Fruit fly (Drosophila melanogaster) whole organism, prepupa: ENCODE data around the gene Acp65Aa.

Source experiments
- Blimp-1 ChIP-seq: fragments of 200-800 bp; sonication (Bioruptor generic); optimal IDR thresholded peaks from 3 replicates; lab custom pipeline; 2017; ENCODE audit warnings: missing biosample characterization, missing genetic modification characterization, mild to moderate bottlenecking, moderate library complexity, missing genetic modification reagents
- CG10631 ChIP-seq: fragments of 200-800 bp; sonication (Bioruptor generic); optimal IDR thresholded peaks from 2 replicates; lab custom pipeline; 2016; ENCODE audit warnings: missing biosample characterization, missing genetic modification characterization
- CG11294 ChIP-seq: fragments of 200-800 bp; sonication (Bioruptor generic); IDR thresholded peaks from 2 replicates; pipeline ENCODE4 v1.3.6; 2022; ENCODE audit warnings: missing biosample characterization, missing genetic modification characterization
- CG11762 ChIP-seq: fragments of 200-800 bp; sonication (Bioruptor generic); optimal IDR thresholded peaks from 3 replicates; lab custom pipeline; 2016; ENCODE audit warnings: missing biosample characterization, missing genetic modification characterization; ENCODE audit not compliant: insufficient read depth
- CG16779 ChIP-seq: fragments of 200-800 bp; sonication (Bioruptor generic); optimal IDR thresholded peaks from 3 replicates; lab custom pipeline; 2017; ENCODE audit warnings: missing biosample characterization, mild to moderate bottlenecking, missing genetic modification characterization
- CG3032 ChIP-seq: fragments of 200-800 bp; optimal IDR thresholded peaks from 2 replicates; lab custom pipeline; 2019; ENCODE audit warnings: missing biosample characterization, mild to moderate bottlenecking, missing genetic modification characterization, moderate library complexity
- CG32006 ChIP-seq: fragments of 200-800 bp; sonication (Bioruptor generic); optimal IDR thresholded peaks from 3 replicates; lab custom pipeline; 2017; ENCODE audit warnings: missing biosample characterization, mild to moderate bottlenecking, missing genetic modification characterization
- CG34406 ChIP-seq: fragments of 200-800 bp; sonication (Bioruptor generic); optimal IDR thresholded peaks from 3 replicates; lab custom pipeline; 2016; ENCODE audit warnings: missing biosample characterization, missing genetic modification characterization
- CG6276 ChIP-seq: fragments of 200-800 bp; sonication (Bioruptor generic); optimal IDR thresholded peaks from 2 replicates; lab custom pipeline; 2017; ENCODE audit warnings: missing biosample characterization, mild to moderate bottlenecking, missing genetic modification characterization
- CG6808 ChIP-seq: fragments of 200-800 bp; sonication (Bioruptor generic); optimal IDR thresholded peaks from 3 replicates; lab custom pipeline; 2017; ENCODE audit warnings: missing biosample characterization, missing genetic modification characterization, mild to moderate bottlenecking, moderate library complexity, missing genetic modification reagents
- CG7368 ChIP-seq: fragments of 200-800 bp; sonication (Bioruptor generic); optimal IDR thresholded peaks from 3 replicates; lab custom pipeline; 2016; ENCODE audit warnings: missing biosample characterization, missing genetic modification characterization
- CG8119 ChIP-seq: fragments of 200-800 bp; sonication (Bioruptor generic); IDR thresholded peaks from 3 replicates; pipeline ENCODE4 v1.3.6; 2022; ENCODE audit warnings: missing biosample characterization, missing genetic modification characterization
- CG8319 ChIP-seq: fragments of 200-800 bp; sonication (Bioruptor generic); optimal IDR thresholded peaks from 3 replicates; lab custom pipeline; 2016; ENCODE audit warnings: missing biosample characterization, missing genetic modification characterization
- CG8632 ChIP-seq: fragments of 200-800 bp; sonication (Bioruptor generic); optimal IDR thresholded peaks from 3 replicates; lab custom pipeline; 2016; ENCODE audit warnings: missing biosample characterization, missing genetic modification characterization
- CG9139 ChIP-seq: fragments of 200-800 bp; sonication (Bioruptor generic); optimal IDR thresholded peaks from 3 replicates; lab custom pipeline; 2017; ENCODE audit warnings: missing biosample characterization, mild to moderate bottlenecking, missing genetic modification characterization
- Eip75B ChIP-seq: fragments of 200-800 bp; sonication (Bioruptor generic); optimal IDR thresholded peaks from 3 replicates; lab custom pipeline; 2016; ENCODE audit warnings: missing biosample characterization, missing genetic modification characterization
- Hr39 ChIP-seq: fragments of 200-800 bp; sonication (Bioruptor generic); optimal IDR thresholded peaks from 2 replicates; lab custom pipeline; 2016; ENCODE audit warnings: missing biosample characterization, missing genetic modification characterization
- Lpt ChIP-seq: fragments of 200-800 bp; sonication (Bioruptor generic); optimal IDR thresholded peaks from 3 replicates; lab custom pipeline; 2016; ENCODE audit warnings: missing biosample characterization, missing genetic modification characterization
- Met ChIP-seq: fragments of 200-800 bp; sonication (Bioruptor generic); optimal IDR thresholded peaks from 3 replicates; lab custom pipeline; 2016; ENCODE audit warnings: missing biosample characterization, missing genetic modification characterization
- OdsH ChIP-seq: fragments of 200-800 bp; sonication (Bioruptor generic); optimal IDR thresholded peaks from 3 replicates; lab custom pipeline; 2016; ENCODE audit warnings: missing biosample characterization, missing genetic modification characterization
- Smox ChIP-seq: fragments of 200-800 bp; sonication (Bioruptor generic); optimal IDR thresholded peaks from 3 replicates; lab custom pipeline; 2016; ENCODE audit warnings: missing biosample characterization, missing genetic modification characterization
- Sox14 ChIP-seq: fragments of 200-800 bp; sonication (Bioruptor generic); optimal IDR thresholded peaks from 3 replicates; lab custom pipeline; 2016; ENCODE audit warnings: missing biosample characterization, missing genetic modification characterization
- Sox15 ChIP-seq: fragments of 200-800 bp; sonication (Bioruptor generic); optimal IDR thresholded peaks from 3 replicates; lab custom pipeline; 2016; ENCODE audit warnings: missing biosample characterization, missing genetic modification characterization
- achi ChIP-seq: fragments of 200-800 bp; sonication (Bioruptor generic); optimal IDR thresholded peaks from 3 replicates; lab custom pipeline; 2016; ENCODE audit warnings: missing biosample characterization, missing genetic modification characterization
- acj6 ChIP-seq: fragments of 200-800 bp; sonication (Bioruptor generic); optimal IDR thresholded peaks from 3 replicates; lab custom pipeline; 2016; ENCODE audit warnings: missing biosample characterization, missing genetic modification characterization
- cyc ChIP-seq: fragments of 200-800 bp; sonication (Bioruptor generic); optimal IDR thresholded peaks from 3 replicates; lab custom pipeline; 2016; ENCODE audit warnings: missing biosample characterization, missing genetic modification characterization
- dsx ChIP-seq: fragments of 200-800 bp; optimal IDR thresholded peaks from 3 replicates; lab custom pipeline; 2019; ENCODE audit warnings: missing biosample characterization, mild to moderate bottlenecking, missing genetic modification characterization, moderate library complexity; ENCODE audit not compliant: poor library complexity, severe bottlenecking
- esn ChIP-seq: fragments of 200-800 bp; sonication (Bioruptor generic); optimal IDR thresholded peaks from 2 replicates; lab custom pipeline; 2016; ENCODE audit warnings: missing biosample characterization, mild to moderate bottlenecking, missing genetic modification characterization, moderate library complexity
- fd59A ChIP-seq: fragments of 200-800 bp; sonication (Bioruptor generic); optimal IDR thresholded peaks from 2 replicates; lab custom pipeline; 2017; ENCODE audit warnings: missing biosample characterization, mild to moderate bottlenecking, missing genetic modification characterization, missing genetic modification reagents
- fd85E ChIP-seq: fragments of 200-800 bp; sonication (Bioruptor generic); optimal IDR thresholded peaks from 3 replicates; lab custom pipeline; 2016; ENCODE audit warnings: missing biosample characterization, missing genetic modification characterization
- fkh ChIP-seq: fragments of 200-800 bp; sonication (Bioruptor generic); optimal IDR thresholded peaks from 3 replicates; lab custom pipeline; 2017; ENCODE audit warnings: missing biosample characterization, mild to moderate bottlenecking, missing genetic modification characterization, moderate library complexity
- lz ChIP-seq: fragments of 200-800 bp; sonication (Bioruptor generic); optimal IDR thresholded peaks from 3 replicates; lab custom pipeline; 2016; ENCODE audit warnings: missing biosample characterization, missing genetic modification characterization
- net ChIP-seq: fragments of 200-800 bp; sonication (Bioruptor generic); optimal IDR thresholded peaks from 3 replicates; lab custom pipeline; 2016; ENCODE audit warnings: missing biosample characterization, missing genetic modification characterization
- salr ChIP-seq, 2 experiments: fragments of 200-800 bp; sonication (Bioruptor generic); optimal IDR thresholded peaks; 3 replicates each; lab custom pipeline; 2016 to 2018; ENCODE audit warnings: missing biosample characterization in 2 of 2, missing genetic modification characterization in 2 of 2, mild to moderate bottlenecking in 1 of 2
- spab ChIP-seq: fragments of 200-800 bp; sonication (Bioruptor generic); optimal IDR thresholded peaks from 2 replicates; lab custom pipeline; 2017; ENCODE audit warnings: missing biosample characterization, mild to moderate bottlenecking, missing genetic modification characterization, missing genetic modification reagents
- svp ChIP-seq: fragments of 200-800 bp; sonication (Bioruptor generic); peaks from one replicate; lab custom pipeline; 2016; ENCODE audit warnings: missing biosample characterization, missing genetic modification characterization
- topi ChIP-seq: fragments of 200-800 bp; sonication (Bioruptor generic); optimal IDR thresholded peaks from 3 replicates; lab custom pipeline; 2016; ENCODE audit warnings: missing biosample characterization, missing genetic modification characterization
- vri ChIP-seq: fragments of 200-800 bp; sonication (Bioruptor generic); optimal IDR thresholded peaks from 3 replicates; lab custom pipeline; 2016; ENCODE audit warnings: missing biosample characterization, mild to moderate bottlenecking, missing genetic modification characterization

Gene Acp65Aa

dm6 chr3L:6124616-6125408 is 27.7 kb downstream of the Acp65Aa start (continued):
- TF ChIP-seq cyc (GFP tag; lab: Kevin White, UChicago) (peak; percentile 26), CG6276 (GFP tag; lab: Kevin White, UChicago) (no peak), CG9139 (GFP tag; lab: Kevin White, UChicago) (no peak), achi (GFP tag; lab: Kevin White, UChicago) (no peak), fkh (GFP tag; lab: Kevin White, UChicago) (peak; percentile 48), vri (GFP tag; lab: Kevin White, UChicago) (no peak), CG7368 (peak; percentile 29), CG32006 (no peak), CG10631 (GFP tag; lab: Kevin White, UChicago) (no peak), spab (GFP tag; lab: Kevin White, UChicago) (no peak), CG16779 (tag; lab: Kevin White, UChicago) (no peak), dsx (no peak), Sox14 (GFP tag; lab: Kevin White, UChicago) (no peak), lz (GFP tag; lab: Kevin White, UChicago) (peak; percentile 43)
- TF ChIP-seq, all 60 proteins: peak for 16

- TF ChIP-seq CG16779 (tag; lab: Kevin White, UChicago) (no peak), esn (GFP tag; lab: Kevin White, UChicago) (no peak), salr (GFP tag; optimal IDR thresholded peaks at IDR 0.05; lab: Kevin White, UChicago) (no peak), Smox (GFP tag; lab: Kevin White, UChicago) (no peak), OdsH (no peak), CG3032 (no peak), dsx (no peak), svp (GFP tag; lab: Kevin White, UChicago) (no peak)
These were observed 35.7 kb downstream of the Acp65Aa start for dm6 chr3L:6116881-6117280.

- TF ChIP-seq Sox15, result no peak
- TF ChIP-seq acj6 (GFP tag; lab: Kevin White, UChicago), result no peak
- TF ChIP-seq Blimp-1 (GFP tag; lab: Kevin White, UChicago), result no peak
- TF ChIP-seq achi (GFP tag; lab: Kevin White, UChicago), result no peak
- no peak for TF ChIP-seq Eip75B
- TF ChIP-seq CG32006, result no peak
- TF ChIP-seq Hr39, result no peak
- no peak for TF ChIP-seq CG11762 (GFP tag; lab: Kevin White, UChicago)
- TF ChIP-seq CG11294 (GFP tag; lab: Robert Waterston, UW), result no peak
- no peak for TF ChIP-seq fd85E
- no peak for TF ChIP-seq Met (GFP tag; lab: Kevin White, UChicago)
- no peak for TF ChIP-seq fkh (GFP tag; lab: Kevin White, UChicago)
- no peak for TF ChIP-seq CG3032
- no peak for TF ChIP-seq topi (GFP tag; lab: Kevin White, UChicago)
- TF ChIP-seq CG8632 (GFP tag; lab: Kevin White, UChicago), result no peak
- no peak for TF ChIP-seq Sox14 (GFP tag; lab: Kevin White, UChicago)
These were observed 37.0 kb downstream of the Acp65Aa start for dm6 chr3L:6115505-6115904.

DNA sequence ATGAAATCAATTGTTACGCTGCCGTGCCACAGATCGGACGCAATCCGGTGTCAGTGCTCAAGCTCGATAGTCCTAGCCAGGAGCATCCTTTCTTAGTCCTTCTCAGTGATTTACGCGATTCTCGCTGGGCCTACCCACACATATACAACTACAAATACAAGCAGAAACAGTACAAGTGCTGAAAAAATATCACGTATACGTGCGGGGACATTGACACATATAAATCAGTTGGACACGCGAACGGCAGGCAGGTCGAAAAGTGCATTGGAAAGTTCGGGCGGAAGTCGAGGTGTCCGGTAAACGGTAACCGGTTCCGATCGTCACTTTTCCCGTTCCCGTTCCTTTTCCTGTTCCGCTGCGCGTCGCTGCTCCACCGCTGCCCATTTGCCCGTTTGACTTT is 41.1 kb downstream of the Acp65Aa start:
- TF ChIP-seq net (GFP tag; lab: Kevin White, UChicago), result no peak
- no peak for TF ChIP-seq CG8319 (GFP tag; lab: Kevin White, UChicago)
- no peak for TF ChIP-seq CG34406 (GFP tag; lab: Kevin White, UChicago)
- TF ChIP-seq Lpt, result no peak
- TF ChIP-seq fd59A (GFP tag; lab: Kevin White, UChicago), result no peak
- TF ChIP-seq CG6808 (GFP tag; lab: Kevin White, UChicago), result no peak
- TF ChIP-seq Met (GFP tag; lab: Kevin White, UChicago), result no peak
- TF ChIP-seq CG8119 (GFP tag; lab: Robert Waterston, UW), result no peak
